Fruit fly (Drosophila melanogaster): Measurements from ENCODE around the gene CG11710.

The CG11710 gene

dm6 chrX:20394066-20394913 is 35.2 kb downstream of the CG11710 start, which contains the start of gene HERC2:
Gene HERC2 (plus strand): TSS chrX:20394395.
- no peak for TF ChIP-seq Dll (optimal IDR thresholded peaks at IDR 0.05)
- TF ChIP-seq psq (optimal IDR thresholded peaks at IDR 0.05) = no peak

- no peak for TF ChIP-seq EcR (GFP tag; optimal IDR thresholded peaks at IDR 0.05)
- TF ChIP-seq psq (optimal IDR thresholded peaks at IDR 0.05) = no peak
- TF ChIP-seq pan (optimal IDR thresholded peaks at IDR 0.05) = no peak
- no peak for TF ChIP-seq CG8478 (optimal IDR thresholded peaks at IDR 0.05)
- no peak for TF ChIP-seq usp (GFP tag; optimal IDR thresholded peaks at IDR 0.05)
- TF ChIP-seq Dll (optimal IDR thresholded peaks at IDR 0.05) = no peak
Measured at dm6 chrX:20393580-20393979, 35.9 kb downstream of the CG11710 start, which contains the start of gene Syx16. Gene Syx16 (minus strand): TSS chrX:20393751.

- TF ChIP-seq psq (optimal IDR thresholded peaks at IDR 0.05) (no peak), usp (GFP tag; optimal IDR thresholded peaks at IDR 0.05) (no peak), CG8478 (optimal IDR thresholded peaks at IDR 0.05) (no peak), Dll (optimal IDR thresholded peaks at IDR 0.05) (no peak)
Measured at dm6 chrX:20391230-20391629, 38.2 kb downstream of the CG11710 start.

- TF ChIP-seq psq (optimal IDR thresholded peaks at IDR 0.05) (no peak), pan (optimal IDR thresholded peaks at IDR 0.05) (no peak), EcR (GFP tag; optimal IDR thresholded peaks at IDR 0.05) (no peak), Dll (optimal IDR thresholded peaks at IDR 0.05) (no peak), CG8478 (optimal IDR thresholded peaks at IDR 0.05) (no peak), usp (GFP tag; optimal IDR thresholded peaks at IDR 0.05) (no peak)
Measured at dm6 chrX:20390706-20391105, 38.8 kb downstream of the CG11710 start, which contains the start of gene jb. Gene jb (minus strand): TSS chrX:20390806.

dm6 chrX:20389633-20390032 is 39.8 kb downstream of the CG11710 start:
- no peak for TF ChIP-seq CG8478 (optimal IDR thresholded peaks at IDR 0.05)
- TF ChIP-seq pan (optimal IDR thresholded peaks at IDR 0.05) = no peak
- TF ChIP-seq usp (GFP tag; optimal IDR thresholded peaks at IDR 0.05) = no peak
- no peak for TF ChIP-seq psq (optimal IDR thresholded peaks at IDR 0.05)
- TF ChIP-seq Dll (optimal IDR thresholded peaks at IDR 0.05) = no peak
- TF ChIP-seq EcR (GFP tag; optimal IDR thresholded peaks at IDR 0.05) = no peak

- no peak for TF ChIP-seq EcR (GFP tag; optimal IDR thresholded peaks at IDR 0.05)
- TF ChIP-seq psq (optimal IDR thresholded peaks at IDR 0.05) = no peak
- no peak for TF ChIP-seq pan (optimal IDR thresholded peaks at IDR 0.05)
- no peak for TF ChIP-seq Dll (optimal IDR thresholded peaks at IDR 0.05)
Measured at dm6 chrX:20385865-20386264, 43.6 kb downstream of the CG11710 start.

Measured in whole organism.